Fruit fly (Drosophila melanogaster) Kc167 (cell line): ENCODE results near the gene SCCRO4.

ENCODE experiments used
- Myc ChIP-seq: fragments of >200 bp; optimal IDR thresholded peaks from 2 replicates; lab custom pipeline; 2017; ENCODE audit warnings: missing external identifiers
- Sin3A ChIP-seq: fragments of >200 bp; optimal IDR thresholded peaks from 2 replicates; lab custom pipeline; 2018; ENCODE audit warnings: missing external identifiers
- h ChIP-seq: fragments of >200 bp; optimal IDR thresholded peaks from 3 replicates; lab custom pipeline; 2018; ENCODE audit warnings: missing external identifiers
- insv ChIP-seq: fragments of >200 bp; optimal IDR thresholded peaks from 3 replicates; lab custom pipeline; 2018; ENCODE audit warnings: missing external identifiers
- psq ChIP-seq: fragments of >200 bp; optimal IDR thresholded peaks from 2 replicates; lab custom pipeline; 2017; ENCODE audit warnings: missing external identifiers
- ttk ChIP-seq: sonication (Bioruptor generic); optimal IDR thresholded peaks from 2 replicates; lab custom pipeline; 2017; ENCODE audit warnings: missing external identifiers

The SCCRO4 gene

DNA sequence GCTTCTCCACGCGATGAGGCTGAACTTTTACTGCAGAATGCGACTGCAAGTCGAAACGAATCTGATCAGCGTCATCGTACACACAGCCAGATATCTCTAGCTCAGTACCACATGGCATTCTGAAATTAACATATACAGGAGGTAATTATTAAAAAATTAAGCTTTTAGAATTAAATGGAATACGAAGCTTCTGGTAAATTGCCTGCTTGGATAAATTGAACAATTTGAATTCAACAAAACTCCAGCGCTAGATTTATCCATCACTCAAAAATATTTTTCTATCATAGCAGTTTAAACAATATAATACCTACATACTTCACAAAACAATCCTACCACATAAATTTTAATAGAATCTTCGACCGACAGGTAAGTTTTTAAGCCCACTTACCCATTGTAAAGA, at the start of gene SCCRO4:
Gene SCCRO4, plus strand, starts transcription at position 301 of the 400 bp plus-strand sequence.
- TF ChIP-seq ttk (lab: Kevin White, UChicago) (no peak), Myc (lab: Kevin White, UChicago) (no peak), Sin3A (lab: Kevin White, UChicago) (no peak), insv (lab: Kevin White, UChicago) (no peak), h (lab: Kevin White, UChicago) (no peak), psq (lab: Kevin White, UChicago) (no peak)

DNA sequence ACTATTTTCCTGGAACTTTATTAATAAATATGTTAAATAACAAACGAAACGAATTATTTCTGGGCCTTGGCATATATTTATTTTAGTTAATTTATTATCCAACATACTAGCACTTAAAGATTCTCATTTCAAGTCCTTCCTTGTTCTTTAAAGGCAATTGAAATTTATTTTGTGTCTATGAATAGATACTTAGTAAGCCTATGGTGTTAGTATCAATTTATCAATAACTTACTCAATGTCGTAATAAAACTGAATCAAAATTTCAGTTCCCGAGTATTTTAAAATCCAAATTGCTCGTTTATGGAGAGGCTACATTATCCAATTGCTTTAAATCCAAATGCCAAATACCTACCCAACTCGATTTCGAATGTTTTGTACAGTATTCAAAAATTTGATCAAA, 33.7 kb upstream of the SCCRO4 start, which contains the start of gene CG32228:
Gene CG32228, plus strand, starts transcription at position 301 of the 400 bp plus-strand sequence.
- TF ChIP-seq insv (lab: Kevin White, UChicago) (no peak), ttk (lab: Kevin White, UChicago) (no peak), h (lab: Kevin White, UChicago) (no peak), Myc (lab: Kevin White, UChicago) (no peak), Sin3A (lab: Kevin White, UChicago) (no peak), psq (lab: Kevin White, UChicago) (no peak)

DNA sequence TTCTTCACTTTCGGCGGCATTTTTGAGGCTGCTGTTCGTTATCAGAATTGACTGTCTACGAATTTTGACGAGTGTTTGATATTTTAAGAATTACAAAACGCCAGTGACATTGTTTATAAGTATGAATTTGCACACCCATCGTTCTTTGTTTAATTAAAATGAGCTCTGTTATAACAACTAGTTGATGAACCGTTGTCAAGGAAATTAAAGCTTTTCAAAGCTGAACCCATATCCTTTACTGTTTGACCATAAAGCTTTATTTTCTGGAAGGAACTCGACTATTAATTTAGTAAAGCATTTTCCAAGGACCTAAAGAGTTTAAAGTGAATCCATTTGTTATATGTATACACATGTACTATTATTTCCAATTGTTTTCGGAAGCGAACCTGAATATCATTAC, 24.0 kb upstream of the SCCRO4 start, which contains the start of gene CG17122:
Gene CG17122, minus strand, starts transcription at position 101 of the 400 bp plus-strand sequence.
- TF ChIP-seq ttk (lab: Kevin White, UChicago): no peak
- TF ChIP-seq insv (lab: Kevin White, UChicago): no peak
- no peak for TF ChIP-seq Myc (lab: Kevin White, UChicago)
- no peak for TF ChIP-seq psq (lab: Kevin White, UChicago)
- no peak for TF ChIP-seq Sin3A (lab: Kevin White, UChicago)
- TF ChIP-seq h (lab: Kevin White, UChicago): no peak

dm6 chr3L:20275886-20276285, 23.3 kb upstream of the SCCRO4 start:
- no peak for TF ChIP-seq psq (lab: Kevin White, UChicago)
- TF ChIP-seq Myc (lab: Kevin White, UChicago): no peak
- TF ChIP-seq insv (lab: Kevin White, UChicago): no peak
- TF ChIP-seq Sin3A (lab: Kevin White, UChicago): no peak
- TF ChIP-seq h (lab: Kevin White, UChicago): no peak
- no peak for TF ChIP-seq ttk (lab: Kevin White, UChicago)

- TF ChIP-seq Myc (lab: Kevin White, UChicago) (no peak), psq (lab: Kevin White, UChicago) (no peak), ttk (lab: Kevin White, UChicago) (no peak), insv (lab: Kevin White, UChicago) (no peak), Sin3A (lab: Kevin White, UChicago) (no peak), h (lab: Kevin White, UChicago) (no peak)
These were observed 22.6 kb upstream of the SCCRO4 start for dm6 chr3L:20276615-20277014.

- TF ChIP-seq psq (lab: Kevin White, UChicago) (no peak), ttk (lab: Kevin White, UChicago) (no peak), insv (lab: Kevin White, UChicago) (no peak), Sin3A (lab: Kevin White, UChicago) (no peak), Myc (lab: Kevin White, UChicago) (no peak), h (lab: Kevin White, UChicago) (no peak)
These were observed 18.0 kb upstream of the SCCRO4 start for dm6 chr3L:20281254-20281653.

DNA sequence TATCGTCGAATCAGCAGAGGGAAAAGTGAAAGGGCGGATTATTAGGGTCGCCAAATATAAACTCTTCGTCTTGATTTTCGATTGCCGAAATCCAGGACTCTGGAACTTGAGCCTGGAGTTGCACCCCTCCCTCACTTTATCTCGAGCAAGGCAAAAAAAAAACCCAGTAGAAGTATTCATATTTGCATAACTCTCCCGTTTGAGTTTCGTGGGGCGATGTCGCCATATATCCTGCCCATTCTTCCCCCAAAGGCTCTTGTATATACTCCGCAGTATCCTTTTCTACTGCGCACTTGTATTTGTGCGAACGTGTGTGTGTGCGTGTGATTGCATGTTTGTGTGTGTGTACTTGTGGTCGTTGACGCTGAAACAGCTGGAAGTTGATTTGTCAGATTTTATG, 12.2 kb upstream of the SCCRO4 start:
- TF ChIP-seq psq (lab: Kevin White, UChicago) (no peak), ttk (lab: Kevin White, UChicago) (no peak), insv (lab: Kevin White, UChicago) (no peak), h (lab: Kevin White, UChicago) (no peak), Sin3A (lab: Kevin White, UChicago) (no peak), Myc (lab: Kevin White, UChicago) (no peak)

DNA sequence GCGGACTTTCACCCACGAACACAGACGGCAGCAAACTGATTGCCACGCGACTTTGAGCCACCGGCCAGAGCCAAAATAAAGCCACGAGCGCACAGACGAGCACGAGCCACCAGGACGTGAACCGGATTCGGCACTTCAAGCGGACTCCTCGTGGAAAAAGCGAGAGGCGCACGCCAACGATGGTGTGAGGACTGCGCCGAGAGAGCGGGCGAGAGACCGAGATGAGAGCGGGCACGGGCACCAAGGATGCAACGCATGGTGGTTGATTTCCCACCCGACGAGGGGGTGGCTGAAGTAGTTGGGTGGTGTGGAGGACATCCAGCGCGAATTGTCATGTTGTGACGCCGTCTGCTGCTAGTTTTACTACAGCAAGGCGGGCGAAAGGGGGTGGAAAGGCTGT, 4.1 kb upstream of the SCCRO4 start, which contains the start of gene gogo:
Gene gogo, minus strand, starts transcription at position 39 of the 400 bp plus-strand sequence.
- no peak for TF ChIP-seq psq (lab: Kevin White, UChicago)

DNA sequence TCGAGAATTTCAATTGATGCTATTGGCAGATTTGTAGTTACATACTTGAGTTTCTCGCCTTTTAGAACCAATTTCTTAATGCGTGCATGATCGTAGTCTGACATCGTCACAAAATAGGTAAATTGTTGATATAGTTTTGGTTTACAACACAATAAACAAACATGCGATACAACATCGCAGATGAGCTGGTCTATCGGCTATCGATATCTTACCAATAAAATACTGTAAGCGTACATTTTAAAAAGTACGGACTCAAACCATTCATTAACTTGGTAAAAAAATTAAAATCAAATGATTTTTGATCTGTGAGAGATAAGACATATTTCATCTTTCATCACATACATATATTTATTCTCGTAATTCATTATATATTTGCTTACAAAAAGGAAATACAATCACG, 2.4 kb upstream of the SCCRO4 start, which contains the start of gene FRG1:
Gene FRG1, minus strand, starts transcription at position 175 of the 400 bp plus-strand sequence.
- no peak for TF ChIP-seq Myc (lab: Kevin White, UChicago)
- TF ChIP-seq psq (lab: Kevin White, UChicago): no peak
- TF ChIP-seq h (lab: Kevin White, UChicago): no peak
- TF ChIP-seq ttk (lab: Kevin White, UChicago): no peak
- TF ChIP-seq insv (lab: Kevin White, UChicago): no peak
- no peak for TF ChIP-seq Sin3A (lab: Kevin White, UChicago)

- no peak for TF ChIP-seq Myc (lab: Kevin White, UChicago)
- no peak for TF ChIP-seq insv (lab: Kevin White, UChicago)
- no peak for TF ChIP-seq psq (lab: Kevin White, UChicago)
- no peak for TF ChIP-seq Sin3A (lab: Kevin White, UChicago)
- no peak for TF ChIP-seq h (lab: Kevin White, UChicago)
- TF ChIP-seq ttk (lab: Kevin White, UChicago): no peak
These were observed 2.9 kb downstream of the SCCRO4 start, which contains the start of gene Pex23 for dm6 chr3L:20302081-20302630. Pex23 (minus strand) TSS chr3L:20302141.

DNA sequence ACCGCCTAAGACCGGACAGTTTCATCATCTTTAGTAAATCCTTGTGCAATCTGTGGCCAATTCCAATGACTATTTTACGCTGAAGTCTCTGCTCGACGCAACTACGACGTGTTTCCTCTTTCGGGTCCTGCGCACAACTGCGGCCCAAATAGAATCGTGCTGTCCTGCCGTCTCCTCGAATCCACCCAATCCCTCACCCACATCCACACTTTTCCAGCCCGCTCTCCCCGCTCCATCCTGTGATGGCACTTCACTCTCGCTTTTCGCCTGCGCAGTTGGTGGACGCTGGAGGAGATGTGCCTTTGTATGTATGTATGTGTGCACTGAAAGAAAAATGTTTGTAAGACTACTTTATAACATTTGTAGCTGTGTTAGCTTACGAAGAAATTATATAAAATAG, 6.9 kb downstream of the SCCRO4 start, which contains the start of gene CG32225:
Gene CG32225, minus strand, starts transcription at position 142 of the 400 bp plus-strand sequence.
- no peak for TF ChIP-seq Sin3A (lab: Kevin White, UChicago)
- no peak for TF ChIP-seq insv (lab: Kevin White, UChicago)
- TF ChIP-seq Myc (lab: Kevin White, UChicago): no peak
- TF ChIP-seq ttk (lab: Kevin White, UChicago): no peak
- no peak for TF ChIP-seq psq (lab: Kevin White, UChicago)
- TF ChIP-seq h (lab: Kevin White, UChicago): no peak
